Fruit fly (Drosophila melanogaster) whole organism, embryonic: Measurements from ENCODE around the gene CG31100.

Experiments
- Adf1 ChIP-seq: fragments of 200-800 bp; sonication (Bioruptor generic); IDR thresholded peaks from 2 replicates; pipeline ENCODE4 v1.3.6; 2022; ENCODE audit warnings: missing biosample characterization, missing genetic modification characterization
- Blimp-1 ChIP-seq: fragments of 200-800 bp; sonication (Bioruptor generic); optimal IDR thresholded peaks from 3 replicates; lab custom pipeline; 2018; ENCODE audit warnings: missing biosample characterization, missing genetic modification characterization, mild to moderate bottlenecking, moderate library complexity, missing genetic modification reagents
- BtbVII ChIP-seq: fragments of 200-800 bp; sonication (Bioruptor generic); optimal IDR thresholded peaks from 3 replicates; lab custom pipeline; 2017; ENCODE audit warnings: missing biosample characterization, mild to moderate bottlenecking, missing genetic modification characterization
- C15 ChIP-seq: fragments of 200-800 bp; sonication (Bioruptor generic); IDR thresholded peaks from 3 replicates; pipeline ENCODE4 v1.3.6; 2022; ENCODE audit warnings: missing biosample characterization, missing genetic modification characterization
- CG10267 ChIP-seq: fragments of 200-800 bp; sonication (Bioruptor generic); optimal IDR thresholded peaks from 2 replicates; lab custom pipeline; 2018; ENCODE audit warnings: missing biosample characterization, mild to moderate bottlenecking, missing genetic modification characterization, moderate library complexity
- CG12769 ChIP-seq: fragments of 200-800 bp; sonication (Bioruptor generic); optimal IDR thresholded peaks from 2 replicates; lab custom pipeline; 2019; ENCODE audit warnings: missing biosample characterization, mild to moderate bottlenecking, missing genetic modification characterization, moderate library complexity
- CG16813 ChIP-seq: fragments of 200-800 bp; sonication (Bioruptor generic); IDR thresholded peaks from 3 replicates; pipeline ENCODE4 v1.3.6; 2022; ENCODE audit warnings: missing biosample characterization, missing genetic modification characterization; ENCODE audit not compliant: partially characterized antibody
- CG17385 ChIP-seq: fragments of 200-800 bp; sonication (Bioruptor generic); optimal IDR thresholded peaks from 3 replicates; lab custom pipeline; 2018; ENCODE audit warnings: missing biosample characterization, mild to moderate bottlenecking, missing genetic modification characterization
- CG30403 ChIP-seq: fragments of 200-800 bp; sonication (Bioruptor generic); optimal IDR thresholded peaks from 3 replicates; lab custom pipeline; 2016; ENCODE audit warnings: missing biosample characterization, missing genetic modification characterization
- CG30431 ChIP-seq: fragments of 200-800 bp; sonication (Bioruptor generic); optimal IDR thresholded peaks from 2 replicates; lab custom pipeline; 2017; ENCODE audit warnings: missing biosample characterization, missing genetic modification characterization
- CG32772 ChIP-seq: fragments of 200-800 bp; sonication (Bioruptor generic); IDR thresholded peaks from 2 replicates; pipeline ENCODE4 v1.3.6; 2022; ENCODE audit warnings: missing biosample characterization, missing genetic modification characterization
- CG4360 ChIP-seq: fragments of 200-800 bp; sonication (Bioruptor generic); IDR thresholded peaks from 2 replicates; pipeline ENCODE4 v1.3.6; 2022; ENCODE audit warnings: missing biosample characterization, missing genetic modification characterization
- CG4820 ChIP-seq: fragments of 200-800 bp; sonication (Bioruptor generic); optimal IDR thresholded peaks from 3 replicates; lab custom pipeline; 2016; ENCODE audit warnings: missing biosample characterization, missing genetic modification characterization
- CG5180 ChIP-seq: fragments of 200-800 bp; sonication (Bioruptor generic); optimal IDR thresholded peaks from 3 replicates; lab custom pipeline; 2017; ENCODE audit warnings: missing biosample characterization, missing genetic modification characterization, mild to moderate bottlenecking, moderate library complexity, missing genetic modification reagents
- CG6175 ChIP-seq: fragments of 200-800 bp; sonication (Bioruptor generic); IDR thresholded peaks from 3 replicates; pipeline ENCODE4 v1.3.6; 2022; ENCODE audit warnings: missing biosample characterization, missing genetic modification characterization
- CG9727 ChIP-seq: fragments of 200-800 bp; sonication (Bioruptor generic); optimal IDR thresholded peaks from 3 replicates; lab custom pipeline; 2017; ENCODE audit warnings: missing biosample characterization, mild to moderate bottlenecking, missing genetic modification characterization
- CG9932 ChIP-seq: fragments of 200-800 bp; sonication (Bioruptor generic); IDR thresholded peaks from 2 replicates; pipeline ENCODE4 v1.3.6; 2022; ENCODE audit warnings: missing biosample characterization, missing genetic modification characterization
- Chrac-16 ChIP-seq: fragments of 200-800 bp; sonication (Bioruptor generic); optimal IDR thresholded peaks from 3 replicates; lab custom pipeline; 2016; ENCODE audit warnings: missing biosample characterization, missing genetic modification characterization
- Dfd ChIP-seq, 2 experiments: fragments of >200 bp; optimal IDR thresholded peaks; 2 replicates each; lab custom pipeline; 2017; ENCODE audit warnings: missing biosample characterization in 2 of 2, missing genetic modification characterization in 2 of 2
- Ets97D ChIP-seq: fragments of 200-800 bp; sonication (Bioruptor generic); optimal IDR thresholded peaks from 3 replicates; lab custom pipeline; 2016; ENCODE audit warnings: missing biosample characterization, missing genetic modification characterization
- HLH4C ChIP-seq: fragments of 200-800 bp; sonication (Bioruptor generic); IDR thresholded peaks from 3 replicates; pipeline ENCODE4 v1.3.6; 2022; ENCODE audit warnings: missing biosample characterization, missing genetic modification characterization; ENCODE audit not compliant: partially characterized antibody
- Hr39 ChIP-seq: fragments of >200 bp; optimal IDR thresholded peaks from 2 replicates; lab custom pipeline; 2017
- MESR4 ChIP-seq: fragments of 200-800 bp; sonication (Bioruptor generic); optimal IDR thresholded peaks from 2 replicates; lab custom pipeline; 2018; ENCODE audit warnings: missing biosample characterization, mild to moderate bottlenecking, missing genetic modification characterization, moderate library complexity
- Med ChIP-seq: fragments of 200-800 bp; sonication (Bioruptor generic); peaks from one replicate; lab custom pipeline; 2016; ENCODE audit warnings: missing biosample characterization, missing genetic modification characterization, mild to moderate bottlenecking, inconsistent platforms, moderate library complexity
- NC2β ChIP-seq: fragments of 200-800 bp; sonication (Bioruptor generic); optimal IDR thresholded peaks from 2 replicates; lab custom pipeline; 2016; ENCODE audit warnings: missing biosample characterization, missing genetic modification characterization
- Neu2 ChIP-seq: fragments of 200-800 bp; sonication (Bioruptor generic); optimal IDR thresholded peaks from 3 replicates; lab custom pipeline; 2016; ENCODE audit warnings: missing biosample characterization, missing genetic modification characterization, borderline replicate concordance
- Ptx1 ChIP-seq: fragments of 200-800 bp; sonication (Bioruptor generic); IDR thresholded peaks from 2 replicates; pipeline ENCODE4 v1.3.6; 2022; ENCODE audit warnings: missing biosample characterization, missing genetic modification characterization
- Scr ChIP-seq: fragments of 200-800 bp; sonication (Bioruptor generic); IDR thresholded peaks from 2 replicates; pipeline ENCODE4 v1.3.6; 2022; ENCODE audit warnings: missing biosample characterization, missing genetic modification characterization; ENCODE audit not compliant: partially characterized antibody
- Usf ChIP-seq: fragments of 200-800 bp; sonication (Bioruptor generic); optimal IDR thresholded peaks from 2 replicates; lab custom pipeline; 2017; ENCODE audit warnings: missing genotype, missing biosample characterization, missing genetic modification characterization
- amos ChIP-seq: fragments of 200-800 bp; sonication (Bioruptor generic); IDR thresholded peaks from 2 replicates; pipeline ENCODE4 v1.3.6; 2022; ENCODE audit warnings: missing biosample characterization, missing genetic modification characterization; ENCODE audit not compliant: partially characterized antibody
- ase ChIP-seq: fragments of 200-800 bp; sonication (Bioruptor generic); IDR thresholded peaks from 3 replicates; pipeline ENCODE4 v1.3.6; 2022; ENCODE audit warnings: missing biosample characterization, missing genetic modification characterization
- bab2 ChIP-seq: fragments of 200-800 bp; sonication (Bioruptor generic); optimal IDR thresholded peaks from 2 replicates; lab custom pipeline; 2016; ENCODE audit warnings: missing biosample characterization, missing genetic modification characterization
- bowl ChIP-seq: fragments of 200-800 bp; sonication (Bioruptor generic); IDR thresholded peaks from 2 replicates; pipeline ENCODE4 v1.3.6; 2022; ENCODE audit warnings: missing biosample characterization, missing genetic modification characterization
- chm ChIP-seq: fragments of 200-800 bp; sonication (Bioruptor generic); IDR thresholded peaks from 2 replicates; pipeline ENCODE4 v1.3.6; 2022; ENCODE audit warnings: missing biosample characterization, missing genetic modification characterization
- ci ChIP-seq: fragments of 200-800 bp; sonication (Bioruptor generic); IDR thresholded peaks from 3 replicates; pipeline ENCODE4 v1.3.6; 2022; ENCODE audit warnings: missing biosample characterization, missing genetic modification characterization
- crol ChIP-seq: fragments of 200-800 bp; sonication (Bioruptor generic); IDR thresholded peaks from 2 replicates; pipeline ENCODE4 v1.3.6; 2022; ENCODE audit warnings: missing biosample characterization, missing genetic modification characterization
- crp ChIP-seq, 2 experiments: fragments of 200-800 bp; sonication (Bioruptor generic); optimal IDR thresholded peaks; 2 replicates in 1 of 2; 3 replicates in 1 of 2; lab custom pipeline; 2017; ENCODE audit warnings: missing biosample characterization in 2 of 2, missing genetic modification characterization in 2 of 2, mild to moderate bottlenecking in 1 of 2, moderate library complexity in 1 of 2
- dpn ChIP-seq, 2 experiments: fragments of 200-800 bp; sonication (Bioruptor generic); optimal IDR thresholded peaks; 3 replicates each; lab custom pipeline; 2016; ENCODE audit warnings: missing biosample characterization in 2 of 2, missing genetic modification characterization in 2 of 2
- dysf ChIP-seq: fragments of 200-800 bp; sonication (Bioruptor generic); IDR thresholded peaks from 3 replicates; pipeline ENCODE4 v1.3.6; 2022; ENCODE audit warnings: missing biosample characterization, missing genetic modification characterization
- fru ChIP-seq: fragments of >200 bp; optimal IDR thresholded peaks from 2 replicates; lab custom pipeline; 2017
- h ChIP-seq: fragments of >200 bp; optimal IDR thresholded peaks from 2 replicates; lab custom pipeline; 2017
- ham ChIP-seq: fragments of 200-800 bp; sonication (Bioruptor generic); IDR thresholded peaks from 2 replicates; pipeline ENCODE4 v1.3.6; 2022; ENCODE audit warnings: missing biosample characterization, missing genetic modification characterization
- jing ChIP-seq: fragments of 200-800 bp; sonication (Bioruptor generic); optimal IDR thresholded peaks from 2 replicates; lab custom pipeline; 2018; ENCODE audit warnings: missing biosample characterization, mild to moderate bottlenecking, missing genetic modification characterization
- kni ChIP-seq: fragments of 200-800 bp; sonication (Bioruptor generic); optimal IDR thresholded peaks from 3 replicates; lab custom pipeline; 2017; ENCODE audit warnings: mild to moderate bottlenecking, missing biosample characterization, missing genetic modification reagents, missing genetic modification characterization
- nerfin-2 ChIP-seq: fragments of 200-800 bp; sonication (Bioruptor generic); IDR thresholded peaks from 2 replicates; pipeline ENCODE4 v1.3.6; 2022; ENCODE audit warnings: missing biosample characterization, missing genetic modification characterization; ENCODE audit not compliant: partially characterized antibody
- oc ChIP-seq: fragments of 200-800 bp; sonication (Bioruptor generic); optimal IDR thresholded peaks from 2 replicates; lab custom pipeline; 2018; ENCODE audit warnings: missing biosample characterization, mild to moderate bottlenecking, missing genetic modification characterization, moderate library complexity
- p53 ChIP-seq: fragments of 200-800 bp; sonication (Bioruptor generic); optimal IDR thresholded peaks from 2 replicates; lab custom pipeline; 2016; ENCODE audit warnings: missing biosample characterization, missing genetic modification characterization
- pnt ChIP-seq: fragments of 200-800 bp; sonication (Bioruptor generic); optimal IDR thresholded peaks from 3 replicates; lab custom pipeline; 2016; ENCODE audit warnings: missing biosample characterization, missing genetic modification characterization
- sens ChIP-seq: fragments of 200-800 bp; sonication (Bioruptor generic); peaks from one replicate; lab custom pipeline; 2016; ENCODE audit warnings: missing biosample characterization, missing genetic modification characterization
- slp2 ChIP-seq: fragments of 200-800 bp; sonication (Bioruptor generic); optimal IDR thresholded peaks from 2 replicates; lab custom pipeline; 2016; ENCODE audit warnings: missing biosample characterization, missing genetic modification characterization
- toy ChIP-seq: fragments of 200-800 bp; sonication (Bioruptor generic); IDR thresholded peaks from 2 replicates; pipeline ENCODE4 v1.3.6; 2022; ENCODE audit warnings: missing biosample characterization, missing genetic modification characterization
- vvl ChIP-seq: fragments of 200-800 bp; sonication (Bioruptor generic); IDR thresholded peaks from 2 replicates; pipeline ENCODE4 v1.3.6; 2022; ENCODE audit warnings: missing biosample characterization, missing genetic modification characterization

The CG31100 gene

dm6 chr3R:8955359-8955820 is 48.1 kb downstream of the CG31100 start (continued):
- peak; percentile 66; the same call in 1 of the 3 replicates for TF ChIP-seq CG6175 (GFP tag; lab: Robert Waterston, UW)
- no peak for TF ChIP-seq Neu2 (GFP tag; lab: Kevin White, UChicago)
- no peak for TF ChIP-seq CG16813 (GFP tag; lab: Robert Waterston, UW)
- no peak for TF ChIP-seq Ets97D (GFP tag; lab: Kevin White, UChicago)
- no peak for TF ChIP-seq ham
- TF ChIP-seq Blimp-1, result peak; percentile 97
- TF ChIP-seq crp (GFP tag; optimal IDR thresholded peaks at IDR 0.05; lab: Kevin White, UChicago), result no peak
- TF ChIP-seq CG4820 (GFP tag; lab: Kevin White, UChicago), result no peak
- TF ChIP-seq CG17385 (GFP tag; lab: Kevin White, UChicago), result peak; percentile 87
- TF ChIP-seq Chrac-16 (GFP tag; lab: Kevin White, UChicago), result no peak
- no peak for TF ChIP-seq Dfd (GFP tag; optimal IDR thresholded peaks at IDR 0.05; lab: Kevin White, UChicago)
- TF ChIP-seq CG5180 (GFP tag; lab: Kevin White, UChicago), result peak; percentile 95
- no peak for TF ChIP-seq Ptx1 (GFP tag; lab: Robert Waterston, UW)
- 0 out of 2 replicates have a peak, but pooled peaks have one; percentile 10 for TF ChIP-seq chm
- TF ChIP-seq pnt (GFP tag; lab: Kevin White, UChicago), result no peak
- no peak for TF ChIP-seq Scr (GFP tag; lab: Robert Waterston, UW)
- peak; percentile 72 for TF ChIP-seq kni (GFP tag; lab: Kevin White, UChicago)
- TF ChIP-seq CG9932 (GFP tag; lab: Robert Waterston, UW), result no peak
- no peak for TF ChIP-seq dpn (GFP tag; optimal IDR thresholded peaks at IDR 0.05; lab: Kevin White, UChicago)
- 0 out of 2 replicates have a peak, but pooled peaks have one; percentile 15 for TF ChIP-seq crol (GFP tag; lab: Robert Waterston, UW)
- TF ChIP-seq CG30403 (GFP tag; lab: Kevin White, UChicago), result no peak
- no peak for TF ChIP-seq CG30431
- TF ChIP-seq ci, result 0 out of 3 replicates have a peak, but pooled peaks have one; percentile 32
- TF ChIP-seq CG9727 (GFP tag; lab: Kevin White, UChicago), result no peak
- no peak for TF ChIP-seq bab2 (GFP tag; lab: Kevin White, UChicago)
- TF ChIP-seq nerfin-2 (GFP tag; lab: Robert Waterston, UW), result no peak
- TF ChIP-seq bowl (GFP tag; lab: Robert Waterston, UW), result no peak
- no peak for TF ChIP-seq h (lab: Kevin White, UChicago)
- no peak for TF ChIP-seq jing (GFP tag; lab: Kevin White, UChicago)
- TF ChIP-seq BtbVII (GFP tag; lab: Kevin White, UChicago), result no peak
- peak; percentile 88 for TF ChIP-seq Adf1 (GFP tag; lab: Robert Waterston, UW)
- no peak for TF ChIP-seq ase (GFP tag; lab: Robert Waterston, UW)
- TF ChIP-seq sens (GFP tag; lab: Kevin White, UChicago), result no peak
- no peak for TF ChIP-seq toy (GFP tag; lab: Robert Waterston, UW)
- no peak for TF ChIP-seq oc (tag; lab: Kevin White, UChicago)
- no peak for TF ChIP-seq NC2β (GFP tag; lab: Kevin White, UChicago)
- no peak for TF ChIP-seq HLH4C (GFP tag; lab: Robert Waterston, UW)
- TF ChIP-seq CG12769 (tag; lab: Kevin White, UChicago), result peak; percentile 5
- TF ChIP-seq slp2 (GFP tag; lab: Kevin White, UChicago), result no peak
- TF ChIP-seq MESR4 (GFP tag; lab: Kevin White, UChicago), result no peak
- no peak for TF ChIP-seq CG32772 (GFP tag; lab: Robert Waterston, UW)
- no peak for TF ChIP-seq Usf (GFP tag; lab: Kevin White, UChicago)
- TF ChIP-seq Hr39, result no peak
- TF ChIP-seq fru, result no peak
- TF ChIP-seq dysf (GFP tag; lab: Robert Waterston, UW), result no peak
- peak; percentile 98 for TF ChIP-seq CG4360 (GFP tag; lab: Robert Waterston, UW)
- TF ChIP-seq amos, result peak; percentile 35; the same call in 1 of the 2 replicates
- TF ChIP-seq vvl (GFP tag; lab: Robert Waterston, UW), result peak; percentile 11; the same call in 1 of the 2 replicates
- no peak for TF ChIP-seq C15 (GFP tag; lab: Robert Waterston, UW)
- TF ChIP-seq p53 (GFP tag; lab: Kevin White, UChicago), result no peak
- TF ChIP-seq Med, result peak; percentile 32
- no peak for TF ChIP-seq CG10267 (tag; lab: Kevin White, UChicago)
